Fruit fly (Drosophila melanogaster) whole organism, pupa: ENCODE results near the gene dls.

Source experiments
- CG10348 ChIP-seq: fragments of 200-800 bp; sonication (Bioruptor generic); IDR thresholded peaks from 2 replicates; pipeline ENCODE4 v1.3.6; 2022; ENCODE audit warnings: missing biosample characterization, missing genetic modification characterization
- CG12605 ChIP-seq: fragments of 200-800 bp; sonication (Bioruptor generic); IDR thresholded peaks from 2 replicates; pipeline ENCODE4 v1.3.6; 2022; ENCODE audit warnings: missing biosample characterization, missing genetic modification characterization
- CG13204 ChIP-seq: fragments of 200-800 bp; sonication (Bioruptor generic); optimal IDR thresholded peaks from 2 replicates; lab custom pipeline; 2018; ENCODE audit warnings: missing biosample characterization, mild to moderate bottlenecking, missing genetic modification characterization, moderate library complexity
- CG14655 ChIP-seq: fragments of 200-800 bp; sonication (Bioruptor generic); optimal IDR thresholded peaks from 3 replicates; lab custom pipeline; 2017; ENCODE audit warnings: mild to moderate bottlenecking, missing biosample characterization, missing genetic modification reagents, missing genetic modification characterization
- CG15710 ChIP-seq: fragments of 200-800 bp; sonication (Bioruptor generic); optimal IDR thresholded peaks from 2 replicates; lab custom pipeline; 2018; ENCODE audit warnings: missing biosample characterization, mild to moderate bottlenecking, missing genetic modification characterization, moderate library complexity
- CG17806 ChIP-seq: fragments of 200-800 bp; sonication (Bioruptor generic); optimal IDR thresholded peaks from 2 replicates; lab custom pipeline; 2018; ENCODE audit warnings: missing biosample characterization, mild to moderate bottlenecking, missing genetic modification characterization, moderate library complexity
- CG32121 ChIP-seq: fragments of 200-800 bp; sonication (Bioruptor generic); IDR thresholded peaks from 2 replicates; pipeline ENCODE4 v1.3.6; 2022; ENCODE audit warnings: missing biosample characterization, missing genetic modification characterization
- CG34367 ChIP-seq: fragments of 200-800 bp; sonication (Bioruptor generic); optimal IDR thresholded peaks from 2 replicates; lab custom pipeline; 2018; ENCODE audit warnings: missing biosample characterization, mild to moderate bottlenecking, missing genetic modification characterization
- CG4496 ChIP-seq: fragments of 200-800 bp; sonication (Bioruptor generic); IDR thresholded peaks from 3 replicates; pipeline ENCODE4 v1.3.6; 2022; ENCODE audit warnings: missing biosample characterization, missing genetic modification characterization
- CG8159 ChIP-seq: fragments of 200-800 bp; sonication (Bioruptor generic); optimal IDR thresholded peaks from 3 replicates; lab custom pipeline; 2018; ENCODE audit warnings: missing biosample characterization, mild to moderate bottlenecking, missing genetic modification characterization, moderate library complexity
- CG8301 ChIP-seq: fragments of 200-800 bp; sonication (Bioruptor generic); optimal IDR thresholded peaks from 2 replicates; lab custom pipeline; 2018; ENCODE audit warnings: missing biosample characterization, mild to moderate bottlenecking, missing genetic modification characterization
- CG9948 ChIP-seq: fragments of 200-800 bp; sonication (Bioruptor generic); optimal IDR thresholded peaks from 2 replicates; lab custom pipeline; 2018; ENCODE audit warnings: missing biosample characterization, mild to moderate bottlenecking, missing genetic modification characterization, moderate library complexity
- D1 ChIP-seq: fragments of 200-800 bp; sonication (Bioruptor generic); optimal IDR thresholded peaks from 2 replicates; lab custom pipeline; 2018; ENCODE audit warnings: missing biosample characterization, mild to moderate bottlenecking, missing genetic modification characterization, moderate library complexity
- EcR ChIP-seq: fragments of 200-800 bp; sonication (Bioruptor generic); optimal IDR thresholded peaks from 3 replicates; lab custom pipeline; 2019; ENCODE audit warnings: missing biosample characterization, missing genetic modification characterization, mild to moderate bottlenecking, moderate library complexity, missing genetic modification reagents
- Ets98B ChIP-seq: fragments of 200-800 bp; sonication (Bioruptor generic); IDR thresholded peaks from 2 replicates; pipeline ENCODE4 v1.3.6; 2022; ENCODE audit warnings: missing biosample characterization, missing genetic modification characterization
- Pif1A ChIP-seq: fragments of 200-800 bp; sonication (Bioruptor generic); optimal IDR thresholded peaks from 3 replicates; lab custom pipeline; 2016; ENCODE audit warnings: missing biosample characterization, missing genetic modification characterization
- Pif1B ChIP-seq: fragments of 200-800 bp; sonication (Bioruptor generic); optimal IDR thresholded peaks from 3 replicates; lab custom pipeline; 2016; ENCODE audit warnings: missing biosample characterization, missing genetic modification characterization
- Snoo ChIP-seq: fragments of 200-800 bp; sonication (Bioruptor generic); optimal IDR thresholded peaks from 3 replicates; lab custom pipeline; 2017; ENCODE audit warnings: missing biosample characterization, mild to moderate bottlenecking, missing genetic modification characterization, inconsistent platforms
- fd96Ca ChIP-seq: fragments of 200-800 bp; sonication (Bioruptor generic); IDR thresholded peaks from 3 replicates; pipeline ENCODE4 v1.3.6; 2022; ENCODE audit warnings: missing biosample characterization, missing genetic modification characterization
- gl ChIP-seq: fragments of 200-800 bp; sonication (Bioruptor generic); optimal IDR thresholded peaks from 2 replicates; lab custom pipeline; 2018; ENCODE audit warnings: missing biosample characterization, mild to moderate bottlenecking, missing genetic modification characterization
- rn ChIP-seq: fragments of 200-800 bp; sonication (Bioruptor generic); IDR thresholded peaks from 2 replicates; pipeline ENCODE4 v1.3.6; 2022; ENCODE audit warnings: missing biosample characterization, missing genetic modification characterization

Gene dls

dm6 chr3L:16209641-16210040 is 8.5 kb downstream of the dls start:
- no peak for TF ChIP-seq CG12605 (GFP tag; lab: Robert Waterston, UW)
- TF ChIP-seq CG32121 (GFP tag; lab: Robert Waterston, UW), result no peak
- TF ChIP-seq Pif1A (GFP tag; lab: Kevin White, UChicago), result no peak
- TF ChIP-seq CG13204 (GFP tag; lab: Kevin White, UChicago), result peak; percentile 64
- no peak for TF ChIP-seq CG10348 (GFP tag; lab: Robert Waterston, UW)
- TF ChIP-seq Snoo (tag; lab: Kevin White, UChicago), result peak; percentile 32
- TF ChIP-seq EcR (GFP tag; lab: Kevin White, UChicago), result peak; percentile 71
- TF ChIP-seq rn (GFP tag; lab: Robert Waterston, UW), result no peak
- no peak for TF ChIP-seq fd96Ca (GFP tag; lab: Robert Waterston, UW)
- peak; percentile 20 for TF ChIP-seq CG8159
- TF ChIP-seq Ets98B (GFP tag; lab: Robert Waterston, UW), result no peak

- TF ChIP-seq CG15710 (tag; lab: Kevin White, UChicago), result peak; percentile 82
- TF ChIP-seq CG13204 (GFP tag; lab: Kevin White, UChicago), result peak; percentile 97
- TF ChIP-seq EcR (GFP tag; lab: Kevin White, UChicago), result peak; percentile 88
- no peak for TF ChIP-seq gl
- TF ChIP-seq CG9948 (tag; lab: Kevin White, UChicago), result peak; percentile 84
- TF ChIP-seq CG10348 (GFP tag; lab: Robert Waterston, UW), result peak; percentile 21; the same call in 1 of the 2 replicates
- TF ChIP-seq rn (GFP tag; lab: Robert Waterston, UW), result peak; percentile 47; the same call in 1 of the 2 replicates
- peak; percentile 77 for TF ChIP-seq Pif1A (GFP tag; lab: Kevin White, UChicago)
- peak; percentile 81 for TF ChIP-seq CG8301 (tag; lab: Kevin White, UChicago)
- peak; percentile 92 for TF ChIP-seq CG14655 (GFP tag; lab: Kevin White, UChicago)
- TF ChIP-seq CG32121 (GFP tag; lab: Robert Waterston, UW), result peak; percentile 64
- peak; percentile 31 for TF ChIP-seq CG12605 (GFP tag; lab: Robert Waterston, UW)
- peak; percentile 77; the same call in 2 of the 3 replicates for TF ChIP-seq fd96Ca (GFP tag; lab: Robert Waterston, UW)
- TF ChIP-seq CG8159, result peak; percentile 89
- peak; percentile 60 for TF ChIP-seq CG4496 (GFP tag; lab: Robert Waterston, UW)
- peak; percentile 69 for TF ChIP-seq Ets98B (GFP tag; lab: Robert Waterston, UW)
- peak; percentile 71 for TF ChIP-seq CG34367 (tag; lab: Kevin White, UChicago)
- peak; percentile 21 for TF ChIP-seq Pif1B (GFP tag; lab: Kevin White, UChicago)
- TF ChIP-seq Snoo (tag; lab: Kevin White, UChicago), result peak; percentile 90
- peak; percentile 38 for TF ChIP-seq CG17806
- peak; percentile 68 for TF ChIP-seq D1 (tag; lab: Kevin White, UChicago)
Observed at dm6 chr3L:16211156-16211935, 10.2 kb downstream of the dls start.

- TF ChIP-seq Pif1A (GFP tag; lab: Kevin White, UChicago), result no peak
- no peak for TF ChIP-seq CG13204 (GFP tag; lab: Kevin White, UChicago)
- no peak for TF ChIP-seq Pif1B (GFP tag; lab: Kevin White, UChicago)
- peak; percentile 10 for TF ChIP-seq CG17806
- TF ChIP-seq CG14655 (GFP tag; lab: Kevin White, UChicago), result peak; percentile 21
- TF ChIP-seq CG12605 (GFP tag; lab: Robert Waterston, UW), result no peak
- TF ChIP-seq fd96Ca (GFP tag; lab: Robert Waterston, UW), result no peak
- peak; percentile 77 for TF ChIP-seq CG8159
- TF ChIP-seq CG9948 (tag; lab: Kevin White, UChicago), result peak; percentile 42
- peak; percentile 68 for TF ChIP-seq CG15710 (tag; lab: Kevin White, UChicago)
Observed at dm6 chr3L:16211936-16212287, 10.8 kb downstream of the dls start.

- TF ChIP-seq CG13204 (GFP tag; lab: Kevin White, UChicago), result peak; percentile 46
- TF ChIP-seq Snoo (tag; lab: Kevin White, UChicago), result no peak
- peak; percentile 43 for TF ChIP-seq EcR (GFP tag; lab: Kevin White, UChicago)
- peak; percentile 6; the same call in 1 of the 2 replicates for TF ChIP-seq Ets98B (GFP tag; lab: Robert Waterston, UW)
- TF ChIP-seq, all 21 proteins: peak for 3
Observed at dm6 chr3L:16213201-16213600, 12.1 kb downstream of the dls start.

DNA sequence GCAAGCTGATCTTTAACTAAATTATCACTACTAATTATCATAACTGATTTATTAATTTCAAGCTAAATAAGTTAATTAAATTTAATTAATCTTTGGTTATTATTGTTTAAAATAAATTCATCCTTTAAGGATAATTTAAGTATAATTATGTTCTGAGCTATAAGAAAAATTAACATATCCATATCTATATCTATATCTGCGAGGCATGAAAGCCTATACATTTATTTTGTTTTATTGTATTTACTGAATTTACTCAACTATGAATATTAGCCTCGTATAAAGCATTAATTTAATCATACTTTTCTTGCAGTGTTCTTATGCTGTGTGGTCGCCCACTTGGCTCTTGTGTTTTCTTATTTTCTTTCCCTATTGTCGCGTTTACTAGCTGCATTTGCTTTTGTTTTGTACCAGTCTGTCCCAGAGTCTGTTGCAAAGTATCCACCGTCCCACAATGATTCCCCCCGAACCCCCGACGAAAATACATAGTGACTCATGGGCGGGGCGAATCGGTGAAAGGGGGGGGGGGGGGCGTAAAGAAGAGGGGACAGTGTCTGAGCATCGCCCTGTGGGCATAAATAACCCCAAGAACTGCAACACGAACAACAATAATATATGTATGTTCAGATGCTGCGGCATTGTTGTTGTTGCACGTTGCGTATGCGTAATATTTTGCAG is 13.5 kb downstream of the dls start:
- TF ChIP-seq CG15710 (tag; lab: Kevin White, UChicago) (peak; percentile 36), gl (peak; percentile 40), Pif1B (GFP tag; lab: Kevin White, UChicago) (no peak), CG14655 (GFP tag; lab: Kevin White, UChicago) (peak; percentile 26), Ets98B (GFP tag; lab: Robert Waterston, UW) (peak; percentile 55), CG9948 (tag; lab: Kevin White, UChicago) (peak; percentile 38), CG34367 (tag; lab: Kevin White, UChicago) (no peak), CG13204 (GFP tag; lab: Kevin White, UChicago) (peak; percentile 79), Pif1A (GFP tag; lab: Kevin White, UChicago) (no peak), CG8301 (tag; lab: Kevin White, UChicago) (no peak), CG12605 (GFP tag; lab: Robert Waterston, UW) (no peak; the same call in 1 of the 2 replicates), CG17806 (peak; percentile 41), CG32121 (GFP tag; lab: Robert Waterston, UW) (peak; percentile 64), rn (GFP tag; lab: Robert Waterston, UW) (no peak), D1 (tag; lab: Kevin White, UChicago) (no peak), Snoo (tag; lab: Kevin White, UChicago) (peak; percentile 37), CG10348 (GFP tag; lab: Robert Waterston, UW) (no peak), CG4496 (GFP tag; lab: Robert Waterston, UW) (peak; percentile 42; the same call in 1 of the 3 replicates), EcR (GFP tag; lab: Kevin White, UChicago) (peak; percentile 64), fd96Ca (GFP tag; lab: Robert Waterston, UW) (peak; percentile 65; the same call in 2 of the 3 replicates), CG8159 (peak; percentile 43)
